Fruit fly (Drosophila melanogaster) whole organism, embryonic: ENCODE measurements around the gene CG11454.
A peak's percentile ranks its signal among the peaks of the same experiment; 100 is the strongest.

Experiments used
- Adf1 ChIP-seq: fragments of 200-800 bp; sonication (Bioruptor generic); IDR thresholded peaks from 2 replicates; pipeline ENCODE4 v1.3.6; 2022; ENCODE audit warnings: missing biosample characterization, missing genetic modification characterization
- Asciz ChIP-seq: fragments of 200-800 bp; sonication (Bioruptor generic); optimal IDR thresholded peaks from 2 replicates; lab custom pipeline; 2017; ENCODE audit warnings: missing biosample characterization, mild to moderate bottlenecking, missing genetic modification characterization, missing genetic modification reagents
- Atf6 ChIP-seq: fragments of 200-800 bp; sonication (Bioruptor generic); IDR thresholded peaks from 2 replicates; pipeline ENCODE4 v1.3.6; 2022; ENCODE audit warnings: missing biosample characterization, missing genetic modification characterization
- Awh ChIP-seq: fragments of 200-800 bp; sonication (Bioruptor generic); IDR thresholded peaks from 2 replicates; pipeline ENCODE4, ENCODE4 v1.3.6; 2022; ENCODE audit warnings: missing biosample characterization, missing genetic modification characterization
- B-H1 ChIP-seq: fragments of 200-800 bp; sonication (Bioruptor generic); IDR thresholded peaks from 3 replicates; pipeline ENCODE4 v1.3.6; 2022; ENCODE audit warnings: missing biosample characterization, missing genetic modification characterization
- CG10431 ChIP-seq: fragments of 200-800 bp; sonication (Bioruptor generic); optimal IDR thresholded peaks from 3 replicates; lab custom pipeline; 2018; ENCODE audit warnings: missing biosample characterization, mild to moderate bottlenecking, missing genetic modification characterization
- CG11093 ChIP-seq: fragments of 200-800 bp; sonication (Bioruptor generic); IDR thresholded peaks from 3 replicates; pipeline ENCODE4 v1.3.6; 2022; ENCODE audit warnings: missing biosample characterization, missing genetic modification characterization
- CG12219 ChIP-seq: fragments of 200-800 bp; sonication (Bioruptor generic); optimal IDR thresholded peaks from 3 replicates; lab custom pipeline; 2018; ENCODE audit warnings: missing biosample characterization, mild to moderate bottlenecking, missing genetic modification characterization
- CG12744 ChIP-seq: fragments of 200-800 bp; sonication (Bioruptor generic); optimal IDR thresholded peaks from 2 replicates; lab custom pipeline; 2016; ENCODE audit warnings: missing biosample characterization, missing genetic modification characterization
- CG13624 ChIP-seq: fragments of 200-800 bp; sonication (Bioruptor generic); optimal IDR thresholded peaks from 2 replicates; lab custom pipeline; 2016; ENCODE audit warnings: missing biosample characterization, missing genetic modification characterization
- CG14014 ChIP-seq: fragments of 200-800 bp; sonication (Bioruptor generic); IDR thresholded peaks from 2 replicates; pipeline ENCODE4 v1.3.6; 2022; ENCODE audit warnings: missing biosample characterization, missing genetic modification characterization
- CG15269 ChIP-seq: fragments of 200-800 bp; sonication (Bioruptor generic); optimal IDR thresholded peaks from 2 replicates; lab custom pipeline; 2018; ENCODE audit warnings: missing biosample characterization, mild to moderate bottlenecking, missing genetic modification characterization, moderate library complexity
- CG17385 ChIP-seq: fragments of 200-800 bp; sonication (Bioruptor generic); optimal IDR thresholded peaks from 3 replicates; lab custom pipeline; 2018; ENCODE audit warnings: missing biosample characterization, mild to moderate bottlenecking, missing genetic modification characterization
- CG2199 ChIP-seq: fragments of 200-800 bp; sonication (Bioruptor generic); IDR thresholded peaks from 3 replicates; pipeline ENCODE4 v1.3.6; 2022; ENCODE audit warnings: missing biosample characterization, missing genetic modification characterization
- CG2712 ChIP-seq: fragments of 200-800 bp; optimal IDR thresholded peaks from 3 replicates; lab custom pipeline; 2019; ENCODE audit warnings: missing biosample characterization, mild to moderate bottlenecking, missing genetic modification characterization, moderate library complexity
- CG30403 ChIP-seq: fragments of 200-800 bp; sonication (Bioruptor generic); optimal IDR thresholded peaks from 3 replicates; lab custom pipeline; 2016; ENCODE audit warnings: missing biosample characterization, missing genetic modification characterization
- CG3838 ChIP-seq: fragments of 200-800 bp; sonication (Bioruptor generic); optimal IDR thresholded peaks from 3 replicates; lab custom pipeline; 2016; ENCODE audit warnings: missing biosample characterization, missing genetic modification characterization
- CG43689 ChIP-seq: fragments of 200-800 bp; sonication (Bioruptor generic); IDR thresholded peaks from 2 replicates; pipeline ENCODE4 v1.3.6; 2022; ENCODE audit warnings: missing biosample characterization, missing genetic modification characterization
- CG8765 ChIP-seq: fragments of 200-800 bp; sonication (Bioruptor generic); IDR thresholded peaks from 2 replicates; pipeline ENCODE4 v1.3.6; 2022; ENCODE audit warnings: missing biosample characterization, missing genetic modification characterization
- CG9932 ChIP-seq: fragments of 200-800 bp; sonication (Bioruptor generic); IDR thresholded peaks from 2 replicates; pipeline ENCODE4 v1.3.6; 2022; ENCODE audit warnings: missing biosample characterization, missing genetic modification characterization
- Dek ChIP-seq: fragments of 200-800 bp; sonication (Bioruptor generic); optimal IDR thresholded peaks from 3 replicates; lab custom pipeline; 2019; ENCODE audit warnings: missing biosample characterization, mild to moderate bottlenecking, missing genetic modification characterization, moderate library complexity
- Dip2 ChIP-seq: fragments of 200-800 bp; sonication (Bioruptor generic); IDR thresholded peaks from 2 replicates; pipeline ENCODE4 v1.3.6; 2022; ENCODE audit warnings: missing biosample characterization, missing genetic modification characterization
- ERR ChIP-seq: fragments of 200-800 bp; sonication (Bioruptor generic); optimal IDR thresholded peaks from 2 replicates; lab custom pipeline; 2016; ENCODE audit warnings: missing biosample characterization, missing genetic modification characterization
- HHEX ChIP-seq: fragments of 200-800 bp; sonication (Bioruptor generic); optimal IDR thresholded peaks from 3 replicates; lab custom pipeline; 2017; ENCODE audit warnings: missing biosample characterization, mild to moderate bottlenecking, missing genetic modification characterization, missing genetic modification reagents
- Meics ChIP-seq: fragments of 200-800 bp; sonication (Bioruptor generic); optimal IDR thresholded peaks from 2 replicates; lab custom pipeline; 2017; ENCODE audit warnings: missing biosample characterization, mild to moderate bottlenecking, missing genetic modification characterization
- Optix ChIP-seq: fragments of 200-800 bp; sonication (Bioruptor generic); IDR thresholded peaks from 3 replicates; pipeline ENCODE4 v1.3.6; 2022; ENCODE audit warnings: missing biosample characterization, missing genetic modification characterization
- Rx ChIP-seq: fragments of 200-800 bp; sonication (Bioruptor generic); IDR thresholded peaks from 2 replicates; pipeline ENCODE4 v1.3.6; 2022; ENCODE audit warnings: missing biosample characterization, missing genetic modification characterization
- Spps ChIP-seq: fragments of 200-800 bp; sonication (Bioruptor generic); optimal IDR thresholded peaks from 2 replicates; lab custom pipeline; 2018; ENCODE audit warnings: missing biosample characterization, mild to moderate bottlenecking, missing genetic modification characterization
- Sry-β ChIP-seq: fragments of 200-800 bp; sonication (Bioruptor generic); optimal IDR thresholded peaks from 2 replicates; lab custom pipeline; 2018; ENCODE audit warnings: missing biosample characterization, mild to moderate bottlenecking, missing genetic modification characterization, moderate library complexity
- aop ChIP-seq: fragments of 200-800 bp; sonication (Bioruptor generic); IDR thresholded peaks from 2 replicates; pipeline ENCODE4 v1.3.6; 2022; ENCODE audit warnings: missing biosample characterization, missing genetic modification characterization
- bowl ChIP-seq: fragments of 200-800 bp; sonication (Bioruptor generic); IDR thresholded peaks from 2 replicates; pipeline ENCODE4 v1.3.6; 2022; ENCODE audit warnings: missing biosample characterization, missing genetic modification characterization
- chinmo ChIP-seq: fragments of 200-800 bp; sonication (Bioruptor generic); IDR thresholded peaks from 4 replicates; pipeline ENCODE4 v1.3.6; 2022; ENCODE audit warnings: missing biosample characterization, missing genetic modification characterization; ENCODE audit not compliant: partially characterized antibody
- crc ChIP-seq: fragments of 200-800 bp; sonication (Bioruptor generic); optimal IDR thresholded peaks from 2 replicates; lab custom pipeline; 2016; ENCODE audit warnings: missing biosample characterization, missing genetic modification characterization
- da ChIP-seq: fragments of 200-800 bp; sonication (Bioruptor generic); optimal IDR thresholded peaks from 2 replicates; lab custom pipeline; 2016; ENCODE audit warnings: missing biosample characterization, missing genetic modification characterization
- dan ChIP-seq: fragments of 200-800 bp; sonication (Bioruptor generic); IDR thresholded peaks from 2 replicates; pipeline ENCODE4 v1.3.6; 2022; ENCODE audit warnings: missing biosample characterization, missing genetic modification characterization
- dati ChIP-seq: fragments of 200-800 bp; sonication (Bioruptor generic); IDR thresholded peaks from 2 replicates; pipeline ENCODE4 v1.3.6; 2022; ENCODE audit warnings: missing biosample characterization, missing genetic modification characterization
- dimm ChIP-seq: fragments of 200-800 bp; sonication (Bioruptor generic); IDR thresholded peaks from 2 replicates; pipeline ENCODE4 v1.3.6; 2022; ENCODE audit warnings: missing biosample characterization, missing genetic modification characterization
- eve ChIP-seq, 2 experiments: fragments of >200 bp; optimal IDR thresholded peaks; 2 replicates each; lab custom pipeline; 2017; ENCODE audit warnings: missing biosample characterization in 2 of 2, missing genetic modification characterization in 2 of 2
- gsb ChIP-seq: fragments of 200-800 bp; sonication (Bioruptor generic); IDR thresholded peaks from 2 replicates; pipeline ENCODE4 v1.3.6; 2022; ENCODE audit warnings: missing biosample characterization, missing genetic modification characterization
- hth ChIP-seq: fragments of >200 bp; optimal IDR thresholded peaks from 2 replicates; lab custom pipeline; 2017; ENCODE audit warnings: inconsistent platforms
- kah ChIP-seq: fragments of 200-800 bp; sonication (Bioruptor generic); optimal IDR thresholded peaks from 2 replicates; lab custom pipeline; 2018; ENCODE audit warnings: missing biosample characterization, mild to moderate bottlenecking, missing genetic modification characterization
- mirr ChIP-seq: fragments of 200-800 bp; sonication (Bioruptor generic); optimal IDR thresholded peaks from 3 replicates; lab custom pipeline; 2018; ENCODE audit warnings: missing biosample characterization, mild to moderate bottlenecking, missing genetic modification characterization
- otp ChIP-seq: fragments of 200-800 bp; sonication (Bioruptor generic); IDR thresholded peaks from 3 replicates; pipeline ENCODE4, ENCODE4 v1.3.6; 2022; ENCODE audit warnings: missing biosample characterization, missing genetic modification characterization
- pnt ChIP-seq: fragments of 200-800 bp; sonication (Bioruptor generic); optimal IDR thresholded peaks from 3 replicates; lab custom pipeline; 2016; ENCODE audit warnings: missing biosample characterization, missing genetic modification characterization
- pum ChIP-seq: fragments of 200-800 bp; sonication (Bioruptor generic); optimal IDR thresholded peaks from 2 replicates; lab custom pipeline; 2016; ENCODE audit warnings: missing biosample characterization, missing genetic modification characterization
- slbo ChIP-seq: fragments of 200-800 bp; sonication (Bioruptor generic); IDR thresholded peaks from 2 replicates; pipeline ENCODE4 v1.3.6; 2022; ENCODE audit warnings: missing biosample characterization, missing genetic modification characterization
- ttk ChIP-seq: fragments of 200-800 bp; sonication (Bioruptor generic); IDR thresholded peaks from 2 replicates; pipeline ENCODE4 v2.1.2; 2022; ENCODE audit warnings: missing biosample characterization, missing genetic modification characterization
- tup ChIP-seq: fragments of 200-800 bp; sonication (Bioruptor generic); optimal IDR thresholded peaks from 2 replicates; lab custom pipeline; 2016; ENCODE audit warnings: missing biosample characterization, mild to moderate bottlenecking, missing genetic modification characterization, moderate library complexity
- vnd ChIP-seq: fragments of 200-800 bp; sonication (Bioruptor generic); IDR thresholded peaks from 3 replicates; pipeline ENCODE4 v1.3.6; 2022; ENCODE audit warnings: missing biosample characterization, missing genetic modification characterization; ENCODE audit not compliant: partially characterized antibody
- wor ChIP-seq: fragments of 200-800 bp; sonication (Bioruptor generic); IDR thresholded peaks from 2 replicates; pipeline ENCODE4 v1.3.6; 2022; ENCODE audit warnings: missing biosample characterization, missing genetic modification characterization

Gene CG11454

DNA sequence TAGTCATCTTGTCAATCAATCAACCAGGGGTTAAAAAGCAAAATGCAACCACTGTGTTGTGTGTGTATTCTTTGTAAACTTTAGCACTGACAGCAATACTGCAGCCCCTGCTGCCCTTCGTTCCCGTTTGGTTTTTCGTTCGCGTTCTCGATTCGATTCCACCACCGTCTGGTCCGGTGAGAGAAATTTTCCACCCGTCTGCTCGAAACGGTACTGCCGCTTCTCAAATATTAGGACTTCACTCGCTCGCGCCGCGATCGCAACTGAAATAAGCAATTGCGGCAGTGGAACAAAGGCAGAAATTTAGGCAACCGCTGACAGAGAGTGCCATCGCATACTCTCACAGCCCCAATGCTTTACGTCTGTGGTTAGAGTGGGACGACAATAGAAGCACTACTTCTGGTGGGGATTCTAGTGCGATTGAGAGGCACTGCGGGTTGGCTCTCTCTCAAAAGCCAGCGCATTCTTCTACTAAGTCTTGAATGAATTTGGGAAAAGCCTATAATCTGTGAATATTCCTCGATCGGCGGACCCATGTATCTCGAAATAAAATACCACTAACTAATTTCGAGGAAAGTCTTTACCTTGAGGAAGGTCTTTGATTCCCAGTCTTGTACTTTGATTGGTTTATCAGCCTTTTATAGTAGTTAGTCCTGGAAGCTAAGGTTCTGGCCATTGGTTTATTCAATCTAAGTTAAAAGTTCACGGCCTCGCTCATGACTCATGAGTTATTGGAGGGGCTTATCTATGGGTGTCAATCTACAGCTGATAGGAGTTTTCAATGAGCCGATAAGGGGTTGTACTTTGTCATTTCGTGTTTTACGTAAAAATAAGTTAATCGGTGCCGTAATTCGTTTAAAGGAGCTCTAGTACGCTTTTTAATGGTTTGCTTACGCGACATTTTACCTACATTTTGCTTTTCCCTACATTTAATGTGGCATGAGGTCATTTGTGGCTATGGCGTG, 13.9 kb upstream of the CG11454 start (continued):
- TF ChIP-seq CG8765 (GFP tag; lab: Robert Waterston, UW): no peak
- TF ChIP-seq CG2199 (GFP tag; lab: Robert Waterston, UW): peak; percentile 83
- TF ChIP-seq Awh (GFP tag; lab: Robert Waterston, UW): peak; percentile 47; the same call in 1 of the 2 replicates
- TF ChIP-seq gsb (GFP tag; lab: Robert Waterston, UW): no peak
- no peak for TF ChIP-seq Sry-β
- TF ChIP-seq CG9932 (GFP tag; lab: Robert Waterston, UW): no peak; the same call in 1 of the 2 replicates
- no peak for TF ChIP-seq CG12219 (GFP tag; lab: Kevin White, UChicago)
- peak; percentile 40 for TF ChIP-seq CG2712
- TF ChIP-seq CG30403: no peak
- peak; percentile 39 for TF ChIP-seq Meics (GFP tag; lab: Kevin White, UChicago)
- TF ChIP-seq CG15269 (tag; lab: Kevin White, UChicago): peak; percentile 18
- TF ChIP-seq dan (GFP tag; lab: Robert Waterston, UW): no peak
- no peak for TF ChIP-seq Spps (tag; lab: Kevin White, UChicago)
- no peak for TF ChIP-seq CG43689
- no peak; the same call in 1 of the 2 replicates for TF ChIP-seq CG14014
- no peak for TF ChIP-seq crc (GFP tag; lab: Kevin White, UChicago)
- TF ChIP-seq ERR: peak; percentile 17
- no peak for TF ChIP-seq da (GFP tag; lab: Kevin White, UChicago)
- no peak for TF ChIP-seq CG12744 (GFP tag; lab: Kevin White, UChicago)
- no peak for TF ChIP-seq dimm (GFP tag; lab: Robert Waterston, UW)
- TF ChIP-seq bowl (GFP tag; lab: Robert Waterston, UW): peak; percentile 57; the same call in 1 of the 2 replicates
- no peak for TF ChIP-seq dati (GFP tag; lab: Robert Waterston, UW)
- TF ChIP-seq chinmo (GFP tag; lab: Robert Waterston, UW): peak; percentile 95
- TF ChIP-seq CG17385: peak; percentile 60
- no peak for TF ChIP-seq Rx (GFP tag; lab: Robert Waterston, UW)
- peak in 1 of 2 experiments; percentile 77 for TF ChIP-seq eve (GFP tag; optimal IDR thresholded peaks at IDR 0.05; lab: Kevin White, UChicago)
- peak; percentile 67 for TF ChIP-seq Atf6
- no peak for TF ChIP-seq wor (GFP tag; lab: Robert Waterston, UW)
- peak; percentile 55 for TF ChIP-seq HHEX
- no peak for TF ChIP-seq CG11093 (GFP tag; lab: Robert Waterston, UW)
- no peak for TF ChIP-seq CG13624 (GFP tag; lab: Kevin White, UChicago)
- TF ChIP-seq mirr (GFP tag; lab: Kevin White, UChicago): peak; percentile 78
- TF ChIP-seq pnt (GFP tag; lab: Kevin White, UChicago): no peak
- TF ChIP-seq kah (GFP tag; lab: Kevin White, UChicago): peak; percentile 71
- TF ChIP-seq slbo (GFP tag; lab: Robert Waterston, UW): peak; percentile 26; the same call in 1 of the 2 replicates
- TF ChIP-seq vnd (GFP tag; lab: Robert Waterston, UW): no peak
- no peak for TF ChIP-seq Dip2 (GFP tag; lab: Robert Waterston, UW)
- no peak for TF ChIP-seq Dek (tag; lab: Kevin White, UChicago)
- no peak; the same call in 2 of the 3 replicates for TF ChIP-seq B-H1 (GFP tag; lab: Robert Waterston, UW)
- no peak for TF ChIP-seq hth
- no peak for TF ChIP-seq tup
- peak; percentile 39 for TF ChIP-seq CG10431 (GFP tag; lab: Kevin White, UChicago)
- TF ChIP-seq CG3838 (GFP tag; lab: Kevin White, UChicago): no peak
- peak; percentile 67 for TF ChIP-seq Adf1 (GFP tag; lab: Robert Waterston, UW)
- peak; percentile 56; the same call in 1 of the 2 replicates for TF ChIP-seq aop
- 0 out of 3 replicates have a peak, but pooled peaks have one; percentile 15 for TF ChIP-seq Optix
- peak; percentile 43; the same call in 1 of the 3 replicates for TF ChIP-seq otp
- TF ChIP-seq ttk (GFP tag; lab: Robert Waterston, UW): no peak; the same call in 1 of the 2 replicates
- TF ChIP-seq pum (GFP tag; lab: Kevin White, UChicago): no peak
- peak; percentile 30 for TF ChIP-seq Asciz
